Fruit fly (Drosophila melanogaster): Measurements from ENCODE around the gene TwdlZ.

Gene TwdlZ

DNA sequence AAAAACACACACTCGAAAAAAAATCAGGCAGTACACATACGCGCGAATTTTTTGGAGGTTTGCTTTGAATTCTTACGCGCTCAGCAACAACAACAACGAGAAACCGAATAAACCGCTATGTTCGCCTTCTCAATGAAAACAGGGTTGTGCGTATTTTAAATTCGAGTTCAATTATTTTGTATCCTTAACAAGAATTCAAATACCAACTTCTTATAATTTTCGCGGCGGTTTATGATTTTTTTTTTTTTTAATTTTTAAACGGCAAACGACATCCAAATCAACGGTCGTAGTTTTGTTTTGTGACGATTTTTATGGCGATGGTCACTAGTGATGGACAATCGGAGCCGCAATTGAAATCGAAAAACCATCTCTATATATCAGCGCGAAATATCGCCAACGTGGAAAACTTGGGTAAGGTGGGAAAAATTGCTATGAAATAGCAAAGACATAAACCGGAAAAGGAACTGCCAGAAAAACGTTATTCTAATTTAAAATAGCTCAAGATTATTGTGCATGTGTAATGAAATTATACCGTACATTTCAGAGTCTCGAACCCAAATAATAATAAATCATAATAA is 13.7 kb downstream of the TwdlZ start, which contains the start of gene goe (continued):
- TF ChIP-seq H2.0 (GFP tag; IDR thresholded peaks at IDR 0.05) (peak; percentile 78), CG10431 (GFP tag; optimal IDR thresholded peaks at IDR 0.05) (peak; percentile 57), Mad (GFP tag; optimal IDR thresholded peaks at IDR 0.05) (peak; percentile 89), sens-2 (GFP tag; IDR thresholded peaks at IDR 0.05) (peak; percentile 70), fd102C (GFP tag; optimal IDR thresholded peaks at IDR 0.05) (peak; percentile 33), odd (GFP tag; optimal IDR thresholded peaks at IDR 0.05) (peak; percentile 63), knrl (GFP tag; IDR thresholded peaks at IDR 0.05; ENCODE audit: partially characterized antibody) (peak; percentile 87), CG13287 (GFP tag; IDR thresholded peaks at IDR 0.05; ENCODE audit: partially characterized antibody) (peak; percentile 93), pb (GFP tag; optimal IDR thresholded peaks at IDR 0.05) (peak; percentile 65), croc (GFP tag; conservative IDR thresholded peaks at IDR 0.05) (peak; percentile 59; the same call in 2 of the 3 replicates), CG1602 (GFP tag; optimal IDR thresholded peaks at IDR 0.05) (peak; percentile 70), abd-A (tag; optimal IDR thresholded peaks at IDR 0.05) (no peak), CG14050 (GFP tag; IDR thresholded peaks at IDR 0.05) (peak; percentile 65), ttk (GFP tag; IDR thresholded peaks at IDR 0.05) (peak; percentile 74), sisA (GFP tag; IDR thresholded peaks at IDR 0.05) (peak; percentile 72), CG14710 (tag; optimal IDR thresholded peaks at IDR 0.05) (peak; percentile 70), CG10959 (GFP tag; IDR thresholded peaks at IDR 0.05) (peak; percentile 61), CG5180 (GFP tag; optimal IDR thresholded peaks at IDR 0.05) (no peak), CG4820 (GFP tag; optimal IDR thresholded peaks at IDR 0.05) (no peak), B-H2 (GFP tag; optimal IDR thresholded peaks at IDR 0.05) (peak; percentile 74), Hr51 (GFP tag; optimal IDR thresholded peaks at IDR 0.05) (peak; percentile 61 to 87), eve (GFP tag; optimal IDR thresholded peaks at IDR 0.05) (no peak), ato (GFP tag; IDR thresholded peaks at IDR 0.05; ENCODE audit: partially characterized antibody) (peak; percentile 63), CG6654 (GFP tag; optimal IDR thresholded peaks at IDR 0.05) (no peak), Stat92E (GFP tag; optimal IDR thresholded peaks at IDR 0.05) (peak in 1 of 3 experiments; percentile 39), cas (GFP tag; IDR thresholded peaks at IDR 0.05) (no peak; the same call in 1 of the 2 replicates), chinmo (GFP tag; IDR thresholded peaks at IDR 0.05; ENCODE audit: partially characterized antibody) (peak; percentile 91; the same call in 3 of the 4 replicates), nau (GFP tag; optimal IDR thresholded peaks at IDR 0.05) (peak; percentile 17), CG17385 (GFP tag; optimal IDR thresholded peaks at IDR 0.05) (peak; percentile 73), CG3726 (GFP tag; IDR thresholded peaks at IDR 0.05) (0 out of 3 replicates have a peak, but pooled peaks have one; percentile 28), CG10543 (GFP tag; optimal IDR thresholded peaks at IDR 0.05) (peak; percentile 89), dm (GFP tag; optimal IDR thresholded peaks at IDR 0.05) (peak; percentile 87), trh (GFP tag; optimal IDR thresholded peaks at IDR 0.05) (peak; percentile 72), CG10209 (GFP tag; optimal IDR thresholded peaks at IDR 0.05) (peak; percentile 64), CG17186 (GFP tag; optimal IDR thresholded peaks at IDR 0.05) (peak; percentile 78), ci (GFP tag; IDR thresholded peaks at IDR 0.05) (peak; percentile 96), tap (tag; optimal IDR thresholded peaks at IDR 0.05) (peak; percentile 34), gfzf (GFP tag; optimal IDR thresholded peaks at IDR 0.05) (peak; percentile 65), Doc3 (GFP tag; IDR thresholded peaks at IDR 0.05; ENCODE audit: partially characterized antibody) (peak; percentile 69), sim (GFP tag; IDR thresholded peaks at IDR 0.05) (0 out of 2 replicates have a peak, but pooled peaks have one; percentile 45), jigr1 (GFP tag; IDR thresholded peaks at IDR 0.05) (no peak), ind (GFP tag; optimal IDR thresholded peaks at IDR 0.05) (peak; percentile 59), scrt (GFP tag; optimal IDR thresholded peaks at IDR 0.05) (peak; percentile 64), CG11560 (tag; IDR thresholded peaks at IDR 0.05) (peak; percentile 51; the same call in 2 of the 3 replicates), hkb (optimal IDR thresholded peaks at IDR 0.05) (no peak), hkb (GFP tag; IDR thresholded peaks at IDR 0.05) (peak; percentile 68), corto (GFP tag; optimal IDR thresholded peaks at IDR 0.05) (peak; percentile 41), CG33557 (GFP tag; optimal IDR thresholded peaks at IDR 0.05) (peak; percentile 65), Abd-B (GFP tag; optimal IDR thresholded peaks at IDR 0.05) (peak; percentile 81)

Measured in whole organism, embryonic.